Fruit fly (Drosophila melanogaster) whole organism, embryonic: Measurements from ENCODE around the gene Nup153.
A peak's percentile ranks its signal among the peaks of the same experiment; 100 is the strongest.

ENCODE experiments used
- Adf1 ChIP-seq: fragments of 200-800 bp; sonication (Bioruptor generic); IDR thresholded peaks from 2 replicates; pipeline ENCODE4 v1.3.6; 2022; ENCODE audit warnings: missing biosample characterization, missing genetic modification characterization
- Awh ChIP-seq: fragments of 200-800 bp; sonication (Bioruptor generic); IDR thresholded peaks from 2 replicates; pipeline ENCODE4, ENCODE4 v1.3.6; 2022; ENCODE audit warnings: missing biosample characterization, missing genetic modification characterization
- CG10462 ChIP-seq: fragments of 200-800 bp; sonication (Bioruptor generic); optimal IDR thresholded peaks from 2 replicates; lab custom pipeline; 2016; ENCODE audit warnings: missing biosample characterization, missing genetic modification characterization
- CG11560 ChIP-seq: fragments of 200-800 bp; sonication (Bioruptor generic); IDR thresholded peaks from 3 replicates; pipeline ENCODE4 v1.3.6; 2022; ENCODE audit warnings: missing biosample characterization, missing genetic modification characterization
- CG11695 ChIP-seq: fragments of 200-800 bp; sonication (Bioruptor generic); IDR thresholded peaks from 3 replicates; pipeline ENCODE4 v1.3.6; 2022; ENCODE audit warnings: missing biosample characterization, missing genetic modification characterization
- CG12391 ChIP-seq: fragments of 200-800 bp; sonication (Bioruptor generic); optimal IDR thresholded peaks from 3 replicates; lab custom pipeline; 2018; ENCODE audit warnings: missing biosample characterization, mild to moderate bottlenecking, missing genetic modification characterization, moderate library complexity
- CG13424 ChIP-seq: fragments of 200-800 bp; sonication (Bioruptor generic); optimal IDR thresholded peaks from 2 replicates; lab custom pipeline; 2019; ENCODE audit warnings: missing biosample characterization, mild to moderate bottlenecking, missing genetic modification characterization, moderate library complexity
- CG13624 ChIP-seq: fragments of 200-800 bp; sonication (Bioruptor generic); optimal IDR thresholded peaks from 2 replicates; lab custom pipeline; 2016; ENCODE audit warnings: missing biosample characterization, missing genetic modification characterization
- CG14860 ChIP-seq: fragments of 200-800 bp; sonication (Bioruptor generic); IDR thresholded peaks from 3 replicates; pipeline ENCODE4 v1.3.6; 2022; ENCODE audit warnings: missing biosample characterization, missing genetic modification characterization; ENCODE audit not compliant: partially characterized antibody
- CG15011 ChIP-seq: fragments of 200-800 bp; sonication (Bioruptor generic); optimal IDR thresholded peaks from 3 replicates; lab custom pipeline; 2018; ENCODE audit warnings: missing biosample characterization, mild to moderate bottlenecking, missing genetic modification characterization
- CG15696 ChIP-seq: fragments of 200-800 bp; sonication (Bioruptor generic); optimal IDR thresholded peaks from 2 replicates; lab custom pipeline; 2019; ENCODE audit warnings: missing biosample characterization, mild to moderate bottlenecking, missing genetic modification characterization, moderate library complexity
- CG1602 ChIP-seq: fragments of 200-800 bp; sonication (Bioruptor generic); optimal IDR thresholded peaks from 3 replicates; lab custom pipeline; 2016; ENCODE audit warnings: missing biosample characterization, missing genetic modification characterization
- CG17912 ChIP-seq: fragments of 200-800 bp; sonication (Bioruptor generic); optimal IDR thresholded peaks from 2 replicates; lab custom pipeline; 2018; ENCODE audit warnings: missing biosample characterization, mild to moderate bottlenecking, missing genetic modification characterization
- CG1832 ChIP-seq: fragments of 200-800 bp; sonication (Bioruptor generic); optimal IDR thresholded peaks from 2 replicates; lab custom pipeline; 2017; ENCODE audit warnings: missing biosample characterization, mild to moderate bottlenecking, missing genetic modification characterization, inconsistent platforms
- CG2199 ChIP-seq: fragments of 200-800 bp; sonication (Bioruptor generic); IDR thresholded peaks from 3 replicates; pipeline ENCODE4 v1.3.6; 2022; ENCODE audit warnings: missing biosample characterization, missing genetic modification characterization
- CG30403 ChIP-seq: fragments of 200-800 bp; sonication (Bioruptor generic); optimal IDR thresholded peaks from 3 replicates; lab custom pipeline; 2016; ENCODE audit warnings: missing biosample characterization, missing genetic modification characterization
- CG3726 ChIP-seq: fragments of 200-800 bp; sonication (Bioruptor generic); IDR thresholded peaks from 3 replicates; pipeline ENCODE4, ENCODE4 v1.3.6; 2022; ENCODE audit warnings: missing biosample characterization, missing genetic modification characterization
- CG4424 ChIP-seq: fragments of 200-800 bp; sonication (Bioruptor generic); optimal IDR thresholded peaks from 3 replicates; lab custom pipeline; 2016; ENCODE audit warnings: missing biosample characterization, missing genetic modification characterization
- CG4707 ChIP-seq: fragments of 200-800 bp; sonication (Bioruptor generic); optimal IDR thresholded peaks from 2 replicates; lab custom pipeline; 2018; ENCODE audit warnings: missing biosample characterization, mild to moderate bottlenecking, missing genetic modification characterization, moderate library complexity
- CG7556 ChIP-seq: fragments of 200-800 bp; sonication (Bioruptor generic); optimal IDR thresholded peaks from 2 replicates; lab custom pipeline; 2017; ENCODE audit warnings: missing biosample characterization, mild to moderate bottlenecking, missing genetic modification characterization
- CG7987 ChIP-seq: fragments of 200-800 bp; sonication (Bioruptor generic); optimal IDR thresholded peaks from 2 replicates; lab custom pipeline; 2018; ENCODE audit warnings: missing biosample characterization, mild to moderate bottlenecking, missing genetic modification characterization, moderate library complexity
- CG8290 ChIP-seq, 3 experiments: fragments of 200-800 bp; sonication (Bioruptor generic); optimal IDR thresholded peaks; 2 replicates each; lab custom pipeline; 2016 to 2019; ENCODE audit warnings: missing biosample characterization in 3 of 3, missing genetic modification characterization in 3 of 3, mild to moderate bottlenecking in 2 of 3, moderate library complexity in 1 of 3
- CG9215 ChIP-seq: fragments of 200-800 bp; sonication (Bioruptor generic); IDR thresholded peaks from 2 replicates; pipeline ENCODE4 v1.3.6; 2022; ENCODE audit warnings: missing biosample characterization, missing genetic modification characterization
- CkIIα-i1 ChIP-seq: fragments of 200-800 bp; sonication (Bioruptor generic); IDR thresholded peaks from 2 replicates; pipeline ENCODE4 v1.3.6; 2022; ENCODE audit warnings: missing biosample characterization, missing genetic modification characterization
- D19A ChIP-seq: fragments of 200-800 bp; optimal IDR thresholded peaks from 3 replicates; lab custom pipeline; 2019; ENCODE audit warnings: missing biosample characterization, mild to moderate bottlenecking, missing genetic modification characterization, moderate library complexity
- Dip3 ChIP-seq: fragments of 200-800 bp; sonication (Bioruptor generic); optimal IDR thresholded peaks from 3 replicates; lab custom pipeline; 2016; ENCODE audit warnings: missing biosample characterization, missing genetic modification characterization
- Gug ChIP-seq: fragments of 200-800 bp; sonication (Bioruptor generic); IDR thresholded peaks from 4 replicates; pipeline ENCODE4 v1.3.6; 2022; ENCODE audit warnings: missing biosample characterization, missing genetic modification characterization
- HHEX ChIP-seq: fragments of 200-800 bp; sonication (Bioruptor generic); optimal IDR thresholded peaks from 3 replicates; lab custom pipeline; 2017; ENCODE audit warnings: missing biosample characterization, mild to moderate bottlenecking, missing genetic modification characterization, missing genetic modification reagents
- HLHmδ ChIP-seq: fragments of 200-800 bp; sonication (Bioruptor generic); optimal IDR thresholded peaks from 2 replicates; lab custom pipeline; 2018; ENCODE audit warnings: missing biosample characterization, mild to moderate bottlenecking, missing genetic modification characterization, moderate library complexity
- Lhr ChIP-seq: fragments of 200-800 bp; sonication (Bioruptor generic); optimal IDR thresholded peaks from 3 replicates; lab custom pipeline; 2017; ENCODE audit warnings: mild to moderate bottlenecking, missing biosample characterization, missing genetic modification reagents, missing genetic modification characterization
- Oaz ChIP-seq: fragments of 200-800 bp; sonication (Bioruptor generic); IDR thresholded peaks from 2 replicates; pipeline ENCODE4 v1.3.6; 2022; ENCODE audit warnings: missing biosample characterization, missing genetic modification characterization
- Ravus ChIP-seq: fragments of 200-800 bp; sonication (Bioruptor generic); IDR thresholded peaks from 2 replicates; pipeline ENCODE4 v1.3.6; 2022; ENCODE audit warnings: missing biosample characterization, missing genetic modification characterization
- Sox102F ChIP-seq: fragments of 200-800 bp; sonication (Bioruptor generic); optimal IDR thresholded peaks from 2 replicates; lab custom pipeline; 2018; ENCODE audit warnings: missing biosample characterization, mild to moderate bottlenecking, missing genetic modification characterization, moderate library complexity
- Sry-δ ChIP-seq: fragments of 200-800 bp; sonication (Bioruptor generic); optimal IDR thresholded peaks from 2 replicates; lab custom pipeline; 2016; ENCODE audit warnings: missing biosample characterization, missing genetic modification characterization
- ash1 ChIP-seq: fragments of 200-800 bp; sonication (Bioruptor generic); optimal IDR thresholded peaks from 2 replicates; lab custom pipeline; 2018; ENCODE audit warnings: missing biosample characterization, mild to moderate bottlenecking, missing genetic modification characterization
- da ChIP-seq: fragments of 200-800 bp; sonication (Bioruptor generic); optimal IDR thresholded peaks from 2 replicates; lab custom pipeline; 2016; ENCODE audit warnings: missing biosample characterization, missing genetic modification characterization
- eve ChIP-seq, 2 experiments: fragments of >200 bp; optimal IDR thresholded peaks; 2 replicates each; lab custom pipeline; 2017; ENCODE audit warnings: missing biosample characterization in 2 of 2, missing genetic modification characterization in 2 of 2
- exex ChIP-seq: fragments of 200-800 bp; sonication (Bioruptor generic); optimal IDR thresholded peaks from 4 replicates; lab custom pipeline; 2018; ENCODE audit warnings: missing biosample characterization, mild to moderate bottlenecking, missing genetic modification characterization, moderate library complexity
- fd102C ChIP-seq: fragments of 200-800 bp; sonication (Bioruptor generic); optimal IDR thresholded peaks from 2 replicates; lab custom pipeline; 2018; ENCODE audit warnings: missing biosample characterization, mild to moderate bottlenecking, missing genetic modification characterization, moderate library complexity
- gce ChIP-seq: fragments of 200-800 bp; sonication (Bioruptor generic); IDR thresholded peaks from 3 replicates; pipeline ENCODE4 v1.3.6; 2022; ENCODE audit warnings: missing biosample characterization, missing genetic modification characterization
- gfzf ChIP-seq: fragments of 200-800 bp; sonication (Bioruptor generic); optimal IDR thresholded peaks from 2 replicates; lab custom pipeline; 2016; ENCODE audit warnings: missing biosample characterization, mild to moderate bottlenecking, missing genetic modification characterization, moderate library complexity
- gt ChIP-seq: fragments of 200-800 bp; sonication (Bioruptor generic); IDR thresholded peaks from 2 replicates; pipeline ENCODE4 v1.3.6; 2022; ENCODE audit warnings: missing biosample characterization, missing genetic modification characterization
- inv ChIP-seq: fragments of 200-800 bp; sonication (Bioruptor generic); IDR thresholded peaks from 2 replicates; pipeline ENCODE4 v1.3.6; 2022; ENCODE audit warnings: missing biosample characterization, missing genetic modification characterization; ENCODE audit not compliant: partially characterized antibody
- nom ChIP-seq: fragments of 200-800 bp; sonication (Bioruptor generic); optimal IDR thresholded peaks from 2 replicates; lab custom pipeline; 2017; ENCODE audit warnings: missing biosample characterization, missing genetic modification characterization, mild to moderate bottlenecking, moderate library complexity, missing genetic modification reagents
- rib ChIP-seq: fragments of 200-800 bp; sonication (Bioruptor generic); IDR thresholded peaks from 2 replicates; pipeline ENCODE4 v1.3.6; 2022; ENCODE audit warnings: missing biosample characterization, missing genetic modification characterization
- ssp ChIP-seq: fragments of 200-800 bp; sonication (Bioruptor generic); IDR thresholded peaks from 2 replicates; pipeline ENCODE4 v1.3.6; 2022; ENCODE audit warnings: missing biosample characterization, missing genetic modification characterization
- tio ChIP-seq: fragments of 200-800 bp; sonication (Bioruptor generic); optimal IDR thresholded peaks from 2 replicates; lab custom pipeline; 2017; ENCODE audit warnings: missing biosample characterization, missing genetic modification characterization, inconsistent platforms
- tna ChIP-seq: fragments of 200-800 bp; sonication (Bioruptor generic); IDR thresholded peaks from 2 replicates; pipeline ENCODE4 v1.3.6; 2022; ENCODE audit warnings: missing biosample characterization, missing genetic modification characterization; ENCODE audit not compliant: partially characterized antibody
- usp ChIP-seq: fragments of >200 bp; optimal IDR thresholded peaks from 2 replicates; lab custom pipeline; 2017; ENCODE audit warnings: missing biosample characterization, missing genetic modification characterization

Gene Nup153

DNA sequence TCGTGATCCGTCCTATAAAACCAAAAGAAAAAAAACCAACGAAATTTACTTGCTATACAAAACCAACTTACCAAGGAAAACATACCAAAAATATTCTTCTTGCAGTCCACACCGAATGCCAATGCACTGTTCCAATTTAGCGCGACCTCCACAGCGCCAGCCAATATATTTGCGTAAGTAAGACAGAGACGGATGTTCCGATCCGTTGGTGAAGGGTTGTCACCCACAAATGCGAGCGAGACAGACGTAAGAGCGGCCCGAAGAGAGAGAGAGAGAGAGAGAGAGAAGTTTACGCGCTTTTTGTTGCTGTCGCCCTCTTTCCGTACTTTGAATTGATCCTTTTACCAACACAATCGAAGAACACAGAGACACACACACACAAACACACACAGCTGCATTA is 8.8 kb downstream of the Nup153 start (continued):
- TF ChIP-seq CG15011 (GFP tag; lab: Kevin White, UChicago), result no peak
- TF ChIP-seq CG2199 (GFP tag; lab: Robert Waterston, UW), result peak; percentile 73; the same call in 1 of the 3 replicates
- TF ChIP-seq CG1832 (GFP tag; lab: Kevin White, UChicago), result peak; percentile 92
- peak; percentile 1 for TF ChIP-seq CG8290 (GFP tag; optimal IDR thresholded peaks at IDR 0.05; lab: Kevin White, UChicago)
- TF ChIP-seq CG8290 (tag; optimal IDR thresholded peaks at IDR 0.05; lab: Kevin White, UChicago), result no peak

DNA sequence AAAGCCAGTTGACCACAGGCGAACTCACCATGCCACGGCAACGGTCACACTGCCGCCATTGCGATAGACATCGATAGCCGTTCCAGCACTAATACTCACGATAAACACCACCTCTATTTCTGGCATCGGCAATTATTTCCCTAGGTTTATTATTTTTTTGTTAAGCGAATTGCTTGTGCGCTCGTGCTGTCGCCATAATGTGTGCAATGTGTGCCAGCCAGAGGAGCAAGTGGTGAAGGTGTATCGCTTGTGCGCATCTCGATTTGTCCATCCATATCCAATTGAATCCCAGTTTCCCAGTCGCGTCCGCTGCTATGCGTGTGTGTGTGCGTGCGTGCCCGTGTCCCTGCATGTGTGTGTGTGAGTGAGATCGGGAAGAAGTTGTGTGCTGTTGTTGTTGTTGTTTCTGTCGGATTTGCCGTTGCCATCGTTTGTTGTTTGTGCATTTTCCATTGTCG is 11.6 kb downstream of the Nup153 start, which contains the start of gene mbt:
Gene mbt (plus strand): TSS at position 85 of the 458 bp plus-strand sequence.
- no peak for TF ChIP-seq CG13624
- peak; percentile 99 for TF ChIP-seq Sry-δ
- TF ChIP-seq gfzf (GFP tag; lab: Kevin White, UChicago), result peak; percentile 60
- no peak for TF ChIP-seq CG11560 (tag; lab: Robert Waterston, UW)
- TF ChIP-seq da (GFP tag; lab: Kevin White, UChicago), result no peak
- TF ChIP-seq CG14860 (GFP tag; lab: Robert Waterston, UW), result peak; percentile 82
- TF ChIP-seq CG3726 (GFP tag; lab: Robert Waterston, UW), result no peak
- no peak for TF ChIP-seq usp (GFP tag; lab: Kevin White, UChicago)
- no peak for TF ChIP-seq CG10462 (GFP tag; lab: Kevin White, UChicago)
- TF ChIP-seq CkIIα-i1 (GFP tag; lab: Robert Waterston, UW), result no peak
- TF ChIP-seq CG9215 (GFP tag; lab: Robert Waterston, UW), result no peak
- TF ChIP-seq inv (GFP tag; lab: Robert Waterston, UW), result peak; percentile 89
- TF ChIP-seq ssp (GFP tag; lab: Robert Waterston, UW), result no peak
- TF ChIP-seq tio (GFP tag; lab: Kevin White, UChicago), result no peak
- TF ChIP-seq CG7987, result no peak
- TF ChIP-seq Ravus (GFP tag; lab: Robert Waterston, UW), result no peak
- TF ChIP-seq Lhr (GFP tag; lab: Kevin White, UChicago), result no peak
- TF ChIP-seq HHEX (GFP tag; lab: Kevin White, UChicago), result no peak
- TF ChIP-seq gt, result no peak
- TF ChIP-seq Oaz (GFP tag; lab: Robert Waterston, UW), result no peak
- peak; percentile 1 for TF ChIP-seq D19A (tag; lab: Kevin White, UChicago)
- TF ChIP-seq CG15696 (tag; lab: Kevin White, UChicago), result no peak
- TF ChIP-seq CG7556, result peak; percentile 10
- TF ChIP-seq exex (tag; lab: Kevin White, UChicago), result no peak
- no peak for TF ChIP-seq ash1 (GFP tag; lab: Kevin White, UChicago)
- TF ChIP-seq CG30403 (GFP tag; lab: Kevin White, UChicago), result no peak
- TF ChIP-seq HLHmδ, result no peak
- TF ChIP-seq CG1832 (GFP tag; lab: Kevin White, UChicago), result no peak
- TF ChIP-seq CG13424, result no peak
- no peak for TF ChIP-seq CG15011 (GFP tag; lab: Kevin White, UChicago)
- TF ChIP-seq Dip3 (GFP tag; lab: Kevin White, UChicago), result no peak
- no peak for TF ChIP-seq CG4424 (GFP tag; lab: Kevin White, UChicago)
- TF ChIP-seq tna, result peak; percentile 77
- no peak for TF ChIP-seq rib
- TF ChIP-seq Gug (GFP tag; lab: Robert Waterston, UW), result no peak
- TF ChIP-seq nom (GFP tag; lab: Kevin White, UChicago), result no peak
- no peak for TF ChIP-seq eve (GFP tag; optimal IDR thresholded peaks at IDR 0.05; lab: Kevin White, UChicago)
- TF ChIP-seq fd102C (GFP tag; lab: Kevin White, UChicago), result no peak
- peak; percentile 43; the same call in 1 of the 2 replicates for TF ChIP-seq Adf1 (GFP tag; lab: Robert Waterston, UW)
- peak; percentile 28 for TF ChIP-seq CG12391 (tag; lab: Kevin White, UChicago)
- no peak for TF ChIP-seq CG11695 (GFP tag; lab: Robert Waterston, UW)
- TF ChIP-seq gce (GFP tag; lab: Robert Waterston, UW), result no peak
- TF ChIP-seq Sox102F (GFP tag; lab: Kevin White, UChicago), result no peak
- TF ChIP-seq CG1602 (GFP tag; lab: Kevin White, UChicago), result no peak
- peak; percentile 16 for TF ChIP-seq CG17912
- TF ChIP-seq Awh (GFP tag; lab: Robert Waterston, UW), result no peak
- TF ChIP-seq CG4707 (GFP tag; lab: Kevin White, UChicago), result no peak
